Fruit fly (Drosophila melanogaster) whole organism: ENCODE results near the gene TkR99D.
"Not testable (repeated sequence)": the region's sequence is repeated elsewhere in the genome, so short reads cannot be mapped to it uniquely, and the experiment has no call there.

Experiments used
- CG8478 ChIP-seq: fragments of >200 bp; optimal IDR thresholded peaks from 2 replicates; lab custom pipeline; 2018; ENCODE audit warnings: inconsistent platforms
- Dll ChIP-seq: fragments of >200 bp; optimal IDR thresholded peaks from 2 replicates; lab custom pipeline; 2017
- pan ChIP-seq: fragments of >200 bp; optimal IDR thresholded peaks from 2 replicates; lab custom pipeline; 2017
- psq ChIP-seq: fragments of >200 bp; optimal IDR thresholded peaks from 2 replicates; lab custom pipeline; 2017
- usp ChIP-seq: fragments of >200 bp; optimal IDR thresholded peaks from 2 replicates; lab custom pipeline; 2017; ENCODE audit warnings: missing biosample characterization, missing genetic modification characterization, mixed read lengths

dm6 chr3R:29921916-29922315 is 47.3 kb downstream of the TkR99D start, which contains the start of gene Jon99Ciii:
- not testable (repeated sequence) for TF ChIP-seq Dll (lab: Kevin White, UChicago); usp (GFP tag; lab: Kevin White, UChicago); pan (lab: Kevin White, UChicago); psq; CG8478
